Worm (Caenorhabditis elegans): ENCODE data around the gene srt-50.

DNA sequence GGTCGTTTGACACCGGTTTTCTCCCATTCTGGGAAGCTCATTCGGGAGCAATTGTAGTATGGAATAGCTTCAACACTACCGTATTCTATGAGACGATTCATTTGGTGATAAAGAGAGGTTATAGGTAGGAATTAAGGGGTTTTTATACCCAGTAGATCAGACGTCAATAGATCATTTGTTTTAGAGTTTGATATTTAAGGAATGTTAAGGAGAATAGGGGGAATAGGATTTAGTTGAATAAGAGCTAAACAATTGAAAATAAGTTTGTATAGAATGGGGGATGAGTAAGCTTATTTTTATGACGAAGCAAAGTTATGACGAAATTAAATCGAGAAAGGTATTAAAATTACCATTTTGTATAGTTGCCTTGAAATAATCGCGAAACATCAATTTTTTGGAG, 21.2 kb upstream of the srt-50 start, which contains the start of gene srt-47:
- TF ChIP-seq cog-1 (tag; optimal IDR thresholded peaks at IDR 0.05) (no peak), ref-1 (GFP tag; conservative IDR thresholded peaks at IDR 0.05) (no peak), T22C8.4 (GFP tag; IDR thresholded peaks at IDR 0.05) (no peak), tab-1 (GFP tag; IDR thresholded peaks at IDR 0.05) (no peak)

Measured in whole organism, midembryonic.